Fruit fly (Drosophila melanogaster): ENCODE data around the gene Oatp33Eb.

Oatp33Eb gene

DNA sequence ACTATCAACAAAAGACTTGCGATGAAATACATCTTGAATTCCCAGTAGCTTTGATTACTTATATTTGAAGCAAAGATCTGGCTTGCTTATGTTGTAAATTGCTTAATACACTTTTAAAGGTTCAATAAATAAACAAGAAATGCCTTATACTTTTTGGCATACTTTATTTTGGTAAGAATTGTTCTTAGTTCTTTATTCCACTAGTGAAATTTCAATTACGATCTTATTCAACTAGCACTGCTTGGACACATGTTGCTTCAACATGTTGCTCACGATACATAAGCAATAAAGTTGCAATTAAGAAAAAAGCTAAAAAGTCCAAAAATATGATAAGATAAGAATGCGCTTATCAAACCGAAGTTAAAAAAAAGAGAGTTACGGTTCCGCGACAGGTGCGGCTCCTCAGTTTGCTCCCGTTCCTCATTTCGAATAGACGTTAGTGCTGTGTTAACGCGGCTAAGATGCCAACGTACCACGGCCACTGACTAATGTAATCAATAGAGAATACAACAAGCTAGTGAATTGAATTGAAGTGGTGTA lies at the start of gene Oatp33Eb, which contains the start of gene CG5421:
TSS of gene Oatp33Eb (plus strand) at position 403 of the 540 bp plus-strand sequence.
TSS of gene CG5421 (minus strand) at position 51 of the 540 bp plus-strand sequence.
- TF ChIP-seq CG13204 (GFP tag; optimal IDR thresholded peaks at IDR 0.05): no peak

DNA sequence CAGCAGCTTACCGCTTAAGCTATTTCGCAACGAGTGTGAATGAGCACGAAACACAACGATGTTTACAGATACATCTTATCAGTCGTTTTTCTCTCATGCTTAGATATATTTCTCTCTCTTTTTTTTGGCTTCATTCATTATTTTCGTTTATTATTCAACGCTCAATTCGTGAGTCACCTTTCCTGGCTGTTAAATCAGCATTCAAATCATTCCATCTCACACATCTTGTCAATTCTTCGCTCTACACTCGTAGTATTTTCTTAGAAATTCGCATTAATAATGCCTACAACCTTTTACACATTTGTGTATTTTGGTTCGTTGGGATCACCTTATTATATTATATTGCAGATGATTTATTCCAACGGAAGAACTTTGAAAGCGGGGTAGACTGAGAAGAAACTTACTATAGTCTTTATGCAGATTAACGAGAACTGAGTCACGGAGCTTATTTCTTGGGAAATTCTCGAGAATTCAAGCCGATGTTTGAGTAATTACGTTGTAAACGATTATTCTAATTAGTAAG lies 43.7 kb upstream of the Oatp33Eb start:
- TF ChIP-seq CG9948 (tag; optimal IDR thresholded peaks at IDR 0.05): no peak
- no peak for TF ChIP-seq fd96Ca (GFP tag; IDR thresholded peaks at IDR 0.05)
- TF ChIP-seq EcR (GFP tag; optimal IDR thresholded peaks at IDR 0.05): no peak
- no peak for TF ChIP-seq CG13204 (GFP tag; optimal IDR thresholded peaks at IDR 0.05)
- TF ChIP-seq Pif1B (GFP tag; optimal IDR thresholded peaks at IDR 0.05): no peak
- no peak for TF ChIP-seq D1 (tag; optimal IDR thresholded peaks at IDR 0.05)
- no peak for TF ChIP-seq CG34367 (tag; optimal IDR thresholded peaks at IDR 0.05)
- no peak for TF ChIP-seq CG8159 (tag; optimal IDR thresholded peaks at IDR 0.05)
- no peak for TF ChIP-seq CG15710 (tag; optimal IDR thresholded peaks at IDR 0.05)
- no peak for TF ChIP-seq CG10348 (GFP tag; IDR thresholded peaks at IDR 0.05)
- no peak for TF ChIP-seq CG4496 (GFP tag; IDR thresholded peaks at IDR 0.05)
- TF ChIP-seq Ets98B (GFP tag; IDR thresholded peaks at IDR 0.05): no peak
- no peak for TF ChIP-seq Pif1A (GFP tag; optimal IDR thresholded peaks at IDR 0.05)
- TF ChIP-seq rn (GFP tag; IDR thresholded peaks at IDR 0.05): no peak
- TF ChIP-seq gl (tag; optimal IDR thresholded peaks at IDR 0.05): no peak

dm6 chr2L:12410679-12411078 lies 37.6 kb upstream of the Oatp33Eb start:
- TF ChIP-seq CG13204 (GFP tag; optimal IDR thresholded peaks at IDR 0.05) (no peak), CG4496 (GFP tag; IDR thresholded peaks at IDR 0.05) (0 out of 3 replicates have a peak, but pooled peaks have one; percentile 8), Ets98B (GFP tag; IDR thresholded peaks at IDR 0.05) (no peak)

dm6 chr2L:12413899-12414298 lies 34.4 kb upstream of the Oatp33Eb start:
- TF ChIP-seq CG14655 (GFP tag; optimal IDR thresholded peaks at IDR 0.05) (peak; percentile 17), CG8301 (tag; optimal IDR thresholded peaks at IDR 0.05) (peak; percentile 18), CG34367 (tag; optimal IDR thresholded peaks at IDR 0.05) (no peak), CG15710 (tag; optimal IDR thresholded peaks at IDR 0.05) (peak; percentile 1), CG8159 (tag; optimal IDR thresholded peaks at IDR 0.05) (peak; percentile 16)

- peak; percentile 19 for TF ChIP-seq CG8159 (tag; optimal IDR thresholded peaks at IDR 0.05)
- TF ChIP-seq Snoo (tag; optimal IDR thresholded peaks at IDR 0.05): peak; percentile 15
- no peak for TF ChIP-seq CG15710 (tag; optimal IDR thresholded peaks at IDR 0.05)
Observed at dm6 chr2L:12415485-12416137, 32.7 kb upstream of the Oatp33Eb start.

DNA sequence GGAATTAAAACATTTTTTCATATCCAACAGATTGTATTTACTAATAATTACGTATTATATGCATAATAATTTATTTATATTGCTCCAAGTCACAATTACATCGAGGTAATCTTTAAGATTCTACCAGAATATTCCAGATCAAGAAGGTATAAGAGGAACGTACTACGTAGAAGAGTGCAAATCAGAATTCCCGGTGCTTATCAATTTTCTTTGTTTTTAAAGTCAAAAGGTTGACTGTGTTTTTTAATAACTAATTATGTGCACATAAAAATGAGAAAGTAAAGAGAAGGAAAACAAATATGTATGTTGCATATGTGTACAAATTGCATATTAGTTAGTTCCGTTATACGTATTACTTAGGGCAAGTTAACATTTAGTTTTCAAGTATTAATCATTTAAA lies 27.1 kb upstream of the Oatp33Eb start:
- TF ChIP-seq D1 (tag; optimal IDR thresholded peaks at IDR 0.05) (no peak), CG13204 (GFP tag; optimal IDR thresholded peaks at IDR 0.05) (no peak), CG12605 (GFP tag; IDR thresholded peaks at IDR 0.05) (no peak), gl (tag; optimal IDR thresholded peaks at IDR 0.05) (no peak), Snoo (tag; optimal IDR thresholded peaks at IDR 0.05) (no peak), CG9948 (tag; optimal IDR thresholded peaks at IDR 0.05) (no peak), CG17806 (tag; optimal IDR thresholded peaks at IDR 0.05) (no peak), CG8301 (tag; optimal IDR thresholded peaks at IDR 0.05) (no peak), CG14655 (GFP tag; optimal IDR thresholded peaks at IDR 0.05) (no peak), CG34367 (tag; optimal IDR thresholded peaks at IDR 0.05) (no peak), CG32121 (GFP tag; IDR thresholded peaks at IDR 0.05) (no peak), EcR (GFP tag; optimal IDR thresholded peaks at IDR 0.05) (no peak), Ets98B (GFP tag; IDR thresholded peaks at IDR 0.05) (no peak), rn (GFP tag; IDR thresholded peaks at IDR 0.05) (no peak), Pif1B (GFP tag; optimal IDR thresholded peaks at IDR 0.05) (no peak), fd96Ca (GFP tag; IDR thresholded peaks at IDR 0.05) (no peak), CG4496 (GFP tag; IDR thresholded peaks at IDR 0.05) (no peak), Pif1A (GFP tag; optimal IDR thresholded peaks at IDR 0.05) (no peak), CG15710 (tag; optimal IDR thresholded peaks at IDR 0.05) (no peak), CG8159 (tag; optimal IDR thresholded peaks at IDR 0.05) (no peak)

Measured in whole organism, pupa.